Worm (Caenorhabditis elegans) whole organism, L2 larva: ENCODE data around the gene algn-8.

Experiments
- R02D3.7 ChIP-seq: fragments of 150-350 bp; optimal IDR thresholded peaks from 2 replicates; lab custom pipeline; 2014; ENCODE audit warnings: missing biosample characterization, missing genetic modification characterization
- alr-1 ChIP-seq: fragments of 150-350 bp; optimal IDR thresholded peaks from 2 replicates; lab custom pipeline; 2014; ENCODE audit warnings: missing biosample characterization, missing genetic modification characterization
- aly-2 ChIP-seq: fragments of 150-350 bp; optimal IDR thresholded peaks from 2 replicates; lab custom pipeline; 2014; ENCODE audit warnings: missing biosample characterization, missing genetic modification characterization
- blmp-1 ChIP-seq: sonication (generic microtip); optimal IDR thresholded peaks from 2 replicates; lab custom pipeline; 2017; ENCODE audit warnings: missing genetic modification characterization, mild to moderate bottlenecking, missing compliant biosample characterization, antibody characterized with exemption, moderate library complexity; ENCODE audit not compliant: insufficient read depth
- ceh-82 ChIP-seq: fragments of 150-350 bp; optimal IDR thresholded peaks from 2 replicates; lab custom pipeline; 2014; ENCODE audit warnings: missing biosample characterization, missing genetic modification characterization
- egl-27 ChIP-seq: sonication (generic microtip); optimal IDR thresholded peaks from 3 replicates; lab custom pipeline; 2017; ENCODE audit warnings: missing biosample characterization, missing genetic modification reagents, missing genetic modification characterization
- fos-1 ChIP-seq: fragments of 150-350 bp; optimal IDR thresholded peaks from 2 replicates; lab custom pipeline; 2014; ENCODE audit warnings: missing biosample characterization, missing genetic modification characterization
- gmeb-1 ChIP-seq: fragments of 150-350 bp; optimal IDR thresholded peaks from 2 replicates; lab custom pipeline; 2014; ENCODE audit warnings: missing biosample characterization, missing genetic modification characterization
- lin-11 ChIP-seq: fragments of 150-350 bp; sonication (generic microtip); optimal IDR thresholded peaks from 2 replicates; lab custom pipeline; 2014; ENCODE audit warnings: missing biosample characterization, missing genetic modification characterization, inconsistent platforms, mixed read lengths
- lin-39 ChIP-seq: fragments of 150-350 bp; optimal IDR thresholded peaks from 2 replicates; lab custom pipeline; 2014; ENCODE audit warnings: missing biosample characterization, missing genetic modification reagents, missing genetic modification characterization
- lsy-2 ChIP-seq, 2 experiments: fragments of 150-350 bp in 1 of 2; sonication (generic microtip) in 1 of 2; optimal IDR thresholded peaks; 2 replicates each; lab custom pipeline; 2014 to 2017; ENCODE audit warnings: missing biosample characterization in 2 of 2, missing genetic modification characterization in 2 of 2
- mab-5 ChIP-seq: fragments of 150-350 bp; optimal IDR thresholded peaks from 2 replicates; lab custom pipeline; 2014; ENCODE audit warnings: missing biosample characterization, missing genetic modification characterization
- mdl-1 ChIP-seq, 2 experiments: fragments of 150-350 bp in 1 of 2; sonication (generic microtip) in 1 of 2; optimal IDR thresholded peaks; 2 replicates each; lab custom pipeline; 2017; ENCODE audit warnings: missing biosample characterization in 2 of 2, missing genetic modification characterization in 2 of 2
- nhr-11 ChIP-seq: fragments of 150-350 bp; optimal IDR thresholded peaks from 2 replicates; lab custom pipeline; 2014; ENCODE audit warnings: missing biosample characterization, missing genetic modification characterization
- nhr-237 ChIP-seq: fragments of 150-350 bp; optimal IDR thresholded peaks from 2 replicates; lab custom pipeline; 2014; ENCODE audit warnings: missing biosample characterization, missing genetic modification characterization
- nhr-6 ChIP-seq: fragments of 150-350 bp; optimal IDR thresholded peaks from 2 replicates; lab custom pipeline; 2014; ENCODE audit warnings: missing biosample characterization, missing genetic modification characterization
- nhr-77 ChIP-seq: fragments of 150-350 bp; optimal IDR thresholded peaks from 2 replicates; lab custom pipeline; 2014; ENCODE audit warnings: missing biosample characterization, missing genetic modification characterization
- snpc-4 ChIP-seq: fragments of 150-350 bp; optimal IDR thresholded peaks from 2 replicates; lab custom pipeline; 2014; ENCODE audit warnings: missing biosample characterization, missing genetic modification characterization
- unc-55 ChIP-seq: fragments of 150-350 bp; sonication (generic microtip); optimal IDR thresholded peaks from 3 replicates; lab custom pipeline; 2014; ENCODE audit warnings: missing biosample characterization, missing genetic modification reagents, missing genetic modification characterization
- ztf-4 ChIP-seq: fragments of 150-350 bp; optimal IDR thresholded peaks from 2 replicates; lab custom pipeline; 2014; ENCODE audit warnings: missing biosample characterization, missing genetic modification characterization

algn-8 gene

DNA sequence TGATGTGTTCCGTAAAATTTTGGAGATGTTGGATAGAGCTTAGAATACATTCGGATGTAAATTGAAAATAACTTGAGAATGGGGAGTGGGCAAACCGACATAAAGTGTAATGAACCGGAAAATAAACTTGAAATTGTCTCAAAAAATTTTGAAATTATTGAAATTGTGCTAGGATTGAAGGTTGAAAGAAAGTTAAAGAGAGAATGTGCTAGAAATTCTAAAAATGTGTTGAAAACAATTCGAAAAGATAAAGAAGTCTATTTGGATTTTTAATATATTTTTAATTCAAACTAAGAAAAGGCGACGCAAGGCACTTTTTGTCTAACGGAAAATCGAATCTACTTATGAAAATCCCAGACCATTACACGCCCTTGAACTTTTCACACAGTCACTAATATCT is 52.4 kb downstream of the algn-8 start, which contains the start of gene ZK938.3:
TSS of gene ZK938.3 (minus strand) at position 101 of the 400 bp plus-strand sequence.
- TF ChIP-seq lin-11: no peak
- TF ChIP-seq nhr-77: no peak
- TF ChIP-seq blmp-1 (tag; lab: Kevin White, UChicago): no peak
- no peak for TF ChIP-seq alr-1 (tag; lab: Kevin White, UChicago)
- no peak for TF ChIP-seq mab-5 (tag; lab: Kevin White, UChicago)
- TF ChIP-seq gmeb-1 (tag; lab: Kevin White, UChicago): no peak
- TF ChIP-seq fos-1 (tag; lab: Kevin White, UChicago): no peak
- no peak for TF ChIP-seq lsy-2 (tag; optimal IDR thresholded peaks at IDR 0.05; lab: Kevin White, UChicago)
- TF ChIP-seq lin-39: no peak
- TF ChIP-seq egl-27 (tag; lab: Kevin White, UChicago): no peak
- TF ChIP-seq unc-55 (GFP tag; lab: Kevin White, UChicago): no peak
- TF ChIP-seq snpc-4 (tag; lab: Kevin White, UChicago): no peak
- no peak for TF ChIP-seq nhr-6 (tag; lab: Kevin White, UChicago)
- TF ChIP-seq ceh-82 (tag; lab: Kevin White, UChicago): no peak
- TF ChIP-seq R02D3.7 (tag; lab: Kevin White, UChicago): no peak
- no peak for TF ChIP-seq aly-2 (tag; lab: Kevin White, UChicago)
- TF ChIP-seq nhr-11: no peak
- no peak for TF ChIP-seq mdl-1 (tag; optimal IDR thresholded peaks at IDR 0.05; lab: Kevin White, UChicago)
- TF ChIP-seq nhr-237 (tag; lab: Kevin White, UChicago): no peak
- no peak for TF ChIP-seq ztf-4 (tag; lab: Kevin White, UChicago)
- TF ChIP-seq, all 48 proteins: peak for 0
